Fruit fly (Drosophila melanogaster): ENCODE data around the gene CG5681.

The CG5681 gene

dm6 chr2L:18032741-18033140, 46.5 kb downstream of the CG5681 start:
- TF ChIP-seq CTCF (GFP tag; optimal IDR thresholded peaks at IDR 0.05) (peak; percentile 85), CG7357 (GFP tag; IDR thresholded peaks at IDR 0.05) (no peak), Ptx1 (GFP tag; IDR thresholded peaks at IDR 0.05) (no peak), wek (GFP tag; optimal IDR thresholded peaks at IDR 0.05) (no peak), CG3065 (GFP tag; optimal IDR thresholded peaks at IDR 0.05) (peak; percentile 73)
